Fruit fly (Drosophila melanogaster): ENCODE results near the gene CG43121.

The CG43121 gene

dm6 chr3L:14657485-14658054, 14.7 kb downstream of the CG43121 start:
- no peak for TF ChIP-seq CG33017 (tag; optimal IDR thresholded peaks at IDR 0.05)
- TF ChIP-seq pad (GFP tag; optimal IDR thresholded peaks at IDR 0.05) = no peak
- TF ChIP-seq toe (GFP tag; optimal IDR thresholded peaks at IDR 0.05) = no peak
- no peak for TF ChIP-seq CG14711 (tag; optimal IDR thresholded peaks at IDR 0.05)
- TF ChIP-seq kay (GFP tag; ENCODE audit: borderline replicate concordance) = no peak
- no peak for TF ChIP-seq cic (GFP tag; optimal IDR thresholded peaks at IDR 0.05)
- TF ChIP-seq CG7101 (tag; optimal IDR thresholded peaks at IDR 0.05) = no peak
- no peak for TF ChIP-seq CG11617 (GFP tag; optimal IDR thresholded peaks at IDR 0.05)
- no peak for TF ChIP-seq Mnt (GFP tag; optimal IDR thresholded peaks at IDR 0.05)
- TF ChIP-seq bab1 (GFP tag; optimal IDR thresholded peaks at IDR 0.05) = no peak

- TF ChIP-seq pad (GFP tag; optimal IDR thresholded peaks at IDR 0.05) (no peak), CG11617 (GFP tag; optimal IDR thresholded peaks at IDR 0.05) (no peak), tj (GFP tag; optimal IDR thresholded peaks at IDR 0.05) (no peak), CG14711 (tag; optimal IDR thresholded peaks at IDR 0.05) (no peak), CG7045 (GFP tag; optimal IDR thresholded peaks at IDR 0.05) (no peak), Clk (GFP tag; optimal IDR thresholded peaks at IDR 0.05) (no peak), cnc (optimal IDR thresholded peaks at IDR 0.05) (no peak), CG1620 (GFP tag; optimal IDR thresholded peaks at IDR 0.05) (no peak)
These were observed 16.6 kb downstream of the CG43121 start for dm6 chr3L:14655681-14656080.

DNA sequence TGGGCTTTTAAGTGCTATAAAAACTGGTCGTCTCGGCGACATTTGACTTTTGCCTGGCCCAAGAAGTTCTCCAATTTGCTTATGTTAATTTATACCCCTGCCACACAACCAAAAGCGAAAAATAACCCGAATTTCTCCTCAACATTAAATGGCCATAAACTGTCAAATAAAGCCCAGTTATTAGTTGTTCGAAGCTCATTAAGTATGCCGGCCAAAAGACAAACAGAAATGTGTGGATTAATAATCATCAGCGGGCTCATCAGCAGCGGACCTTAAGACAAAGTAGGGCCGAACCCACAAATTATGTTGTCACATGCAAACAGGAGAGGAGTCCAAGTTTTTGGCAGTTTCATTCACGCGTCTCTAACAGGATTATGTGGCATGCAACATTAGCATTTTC, 17.1 kb downstream of the CG43121 start:
- no peak for TF ChIP-seq CG11617 (GFP tag; optimal IDR thresholded peaks at IDR 0.05)
- no peak for TF ChIP-seq cnc (optimal IDR thresholded peaks at IDR 0.05)
- no peak for TF ChIP-seq Crg-1 (GFP tag; optimal IDR thresholded peaks at IDR 0.05)

dm6 chr3L:14654737-14655136, 17.5 kb downstream of the CG43121 start:
- no peak for TF ChIP-seq CG1620 (GFP tag; optimal IDR thresholded peaks at IDR 0.05)
- no peak for TF ChIP-seq CG7101 (tag; optimal IDR thresholded peaks at IDR 0.05)
- TF ChIP-seq ovo (GFP tag; optimal IDR thresholded peaks at IDR 0.05) = no peak
- TF ChIP-seq CG7045 (GFP tag; optimal IDR thresholded peaks at IDR 0.05) = no peak
- no peak for TF ChIP-seq Hr96 (GFP tag; optimal IDR thresholded peaks at IDR 0.05)
- no peak for TF ChIP-seq bab1 (GFP tag; optimal IDR thresholded peaks at IDR 0.05)
- TF ChIP-seq Crg-1 (GFP tag; optimal IDR thresholded peaks at IDR 0.05) = no peak
- TF ChIP-seq pad (GFP tag; optimal IDR thresholded peaks at IDR 0.05) = no peak
- TF ChIP-seq toe (GFP tag; optimal IDR thresholded peaks at IDR 0.05) = no peak

dm6 chr3L:14652554-14652953, 19.7 kb downstream of the CG43121 start:
- TF ChIP-seq cic (GFP tag; optimal IDR thresholded peaks at IDR 0.05) (no peak), Mnt (GFP tag; optimal IDR thresholded peaks at IDR 0.05) (no peak), CG5204 (GFP tag; optimal IDR thresholded peaks at IDR 0.05) (no peak), CG1620 (GFP tag; optimal IDR thresholded peaks at IDR 0.05) (no peak), Clk (GFP tag; optimal IDR thresholded peaks at IDR 0.05) (no peak), toe (GFP tag; optimal IDR thresholded peaks at IDR 0.05) (no peak), CG14711 (tag; optimal IDR thresholded peaks at IDR 0.05) (no peak), pad (GFP tag; optimal IDR thresholded peaks at IDR 0.05) (no peak), CG33017 (tag; optimal IDR thresholded peaks at IDR 0.05) (no peak), kay (GFP tag; ENCODE audit: borderline replicate concordance) (no peak), cnc (optimal IDR thresholded peaks at IDR 0.05) (no peak), CG12768 (GFP tag; optimal IDR thresholded peaks at IDR 0.05) (no peak)

dm6 chr3L:14650348-14650747, 21.9 kb downstream of the CG43121 start:
- TF ChIP-seq Crg-1 (GFP tag; optimal IDR thresholded peaks at IDR 0.05) = no peak
- peak; percentile 44 for TF ChIP-seq tj (GFP tag; optimal IDR thresholded peaks at IDR 0.05)
- TF ChIP-seq CG11617 (GFP tag; optimal IDR thresholded peaks at IDR 0.05) = no peak
- no peak for TF ChIP-seq Clk (GFP tag; optimal IDR thresholded peaks at IDR 0.05)
- peak; percentile 85 for TF ChIP-seq cic (GFP tag; optimal IDR thresholded peaks at IDR 0.05)
- no peak for TF ChIP-seq CG1620 (GFP tag; optimal IDR thresholded peaks at IDR 0.05)
- TF ChIP-seq bab1 (GFP tag; optimal IDR thresholded peaks at IDR 0.05) = no peak
- TF ChIP-seq CG7101 (tag; optimal IDR thresholded peaks at IDR 0.05) = no peak
- peak; percentile 38 for TF ChIP-seq kay (GFP tag; ENCODE audit: borderline replicate concordance)
- no peak for TF ChIP-seq pad (GFP tag; optimal IDR thresholded peaks at IDR 0.05)
- no peak for TF ChIP-seq Mnt (GFP tag; optimal IDR thresholded peaks at IDR 0.05)

DNA sequence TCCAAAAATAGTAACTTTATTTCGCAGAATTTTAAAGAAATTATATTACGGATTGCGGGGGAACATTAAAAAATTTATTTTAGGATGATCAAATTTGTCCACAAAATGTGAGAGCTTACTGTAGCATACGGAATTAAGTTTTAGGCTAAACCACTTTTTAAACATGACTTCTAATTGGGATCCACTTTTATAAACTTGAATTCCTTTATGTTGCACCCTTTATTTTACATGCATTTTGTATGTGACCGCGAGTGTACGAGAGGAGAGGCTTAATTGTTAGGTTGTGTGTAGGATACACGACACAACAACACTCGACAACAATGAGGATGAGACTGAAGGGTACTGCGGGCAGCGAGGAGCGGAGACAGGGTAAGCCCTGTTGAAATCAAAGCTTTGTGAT, 23.3 kb downstream of the CG43121 start:
- TF ChIP-seq bab1 (GFP tag; optimal IDR thresholded peaks at IDR 0.05) = no peak
- no peak for TF ChIP-seq Crg-1 (GFP tag; optimal IDR thresholded peaks at IDR 0.05)
- TF ChIP-seq tj (GFP tag; optimal IDR thresholded peaks at IDR 0.05) = no peak
- TF ChIP-seq CG7045 (GFP tag; optimal IDR thresholded peaks at IDR 0.05) = no peak
- TF ChIP-seq pad (GFP tag; optimal IDR thresholded peaks at IDR 0.05) = no peak
- no peak for TF ChIP-seq cnc (optimal IDR thresholded peaks at IDR 0.05)
- no peak for TF ChIP-seq Hr96 (GFP tag; optimal IDR thresholded peaks at IDR 0.05)
- no peak for TF ChIP-seq toe (GFP tag; optimal IDR thresholded peaks at IDR 0.05)
- TF ChIP-seq Mnt (GFP tag; optimal IDR thresholded peaks at IDR 0.05) = no peak
- no peak for TF ChIP-seq Clk (GFP tag; optimal IDR thresholded peaks at IDR 0.05)
- TF ChIP-seq kay (GFP tag; ENCODE audit: borderline replicate concordance) = no peak
- no peak for TF ChIP-seq CG1620 (GFP tag; optimal IDR thresholded peaks at IDR 0.05)
- TF ChIP-seq cic (GFP tag; optimal IDR thresholded peaks at IDR 0.05) = no peak
- no peak for TF ChIP-seq CG5204 (GFP tag; optimal IDR thresholded peaks at IDR 0.05)
- no peak for TF ChIP-seq CG33017 (tag; optimal IDR thresholded peaks at IDR 0.05)
- no peak for TF ChIP-seq CG11617 (GFP tag; optimal IDR thresholded peaks at IDR 0.05)
- TF ChIP-seq CG14711 (tag; optimal IDR thresholded peaks at IDR 0.05) = no peak
- TF ChIP-seq CG12768 (GFP tag; optimal IDR thresholded peaks at IDR 0.05) = no peak
- no peak for TF ChIP-seq CG7101 (tag; optimal IDR thresholded peaks at IDR 0.05)
